Worm (Caenorhabditis elegans) whole organism, L4 larva: ENCODE measurements around the gene B0303.14.

Experiments
- skn-1 ChIP-seq: fragments of 150-350 bp; optimal IDR thresholded peaks from 2 replicates; lab custom pipeline; 2014; ENCODE audit warnings: missing biosample characterization, missing genetic modification characterization
- ztf-11 ChIP-seq: fragments of 150-350 bp; optimal IDR thresholded peaks from 2 replicates; lab custom pipeline; 2014; ENCODE audit warnings: missing biosample characterization, missing genetic modification characterization

- TF ChIP-seq skn-1 (tag; lab: Kevin White, UChicago) (no peak), ztf-11 (tag; lab: Kevin White, UChicago) (no peak)
Measured at ce11 chrIII:8763111-8763510, 47.1 kb upstream of the B0303.14 start.
